Fruit fly (Drosophila melanogaster): ENCODE measurements around the gene CG33645.

Gene CG33645

DNA sequence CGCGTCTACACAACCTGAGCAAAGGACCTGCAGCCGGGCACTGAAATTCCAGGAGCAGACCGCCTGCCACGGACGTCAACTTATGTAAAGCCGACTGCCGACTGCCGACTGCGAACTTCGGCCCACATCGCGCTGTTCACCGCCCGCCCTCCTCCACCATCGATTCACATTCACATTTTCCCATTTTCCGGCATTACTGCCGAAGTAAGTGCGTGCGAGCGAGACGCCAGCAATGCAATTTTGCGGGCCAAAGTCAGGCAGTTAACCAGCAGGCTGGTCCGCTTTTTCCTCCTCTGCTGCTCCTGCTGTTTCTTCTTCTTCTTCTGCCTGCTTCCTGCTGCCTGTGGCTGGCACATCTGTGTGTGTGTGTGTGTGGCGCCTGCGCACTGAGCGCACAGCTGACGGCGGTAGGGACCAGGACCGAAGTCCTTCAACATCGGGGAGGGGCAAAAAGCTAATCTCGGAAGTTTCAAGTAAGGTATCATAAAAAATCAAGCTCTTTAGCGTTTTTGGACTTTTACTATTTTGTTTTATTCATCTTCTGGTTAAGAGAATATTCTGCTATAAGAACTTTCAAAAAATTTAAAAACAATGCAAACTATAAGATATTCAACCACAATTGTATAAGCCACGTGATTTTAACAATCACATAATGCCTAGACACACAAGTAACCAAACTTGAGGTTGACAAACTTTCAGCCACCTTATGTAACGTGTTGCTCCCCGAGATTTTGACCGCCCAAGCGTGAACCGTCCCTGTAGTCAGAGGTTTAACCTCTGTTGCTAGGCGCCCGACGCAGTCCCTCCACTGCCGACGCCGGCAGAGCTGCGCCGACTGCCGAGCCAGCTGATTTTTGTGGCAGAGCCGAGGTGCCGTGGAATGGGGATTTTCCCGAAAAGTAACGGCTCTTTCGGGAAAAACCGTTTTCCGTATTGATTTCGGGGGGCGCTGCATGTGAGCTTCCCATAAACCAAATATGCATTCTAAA lies 15.4 kb downstream of the CG33645 start (continued):
- TF ChIP-seq stwl (tag; optimal IDR thresholded peaks at IDR 0.05) = no peak
- no peak for TF ChIP-seq CG4730 (GFP tag; IDR thresholded peaks at IDR 0.05)
- TF ChIP-seq cwo (GFP tag; optimal IDR thresholded peaks at IDR 0.05) = peak; percentile 52
- TF ChIP-seq her (GFP tag; optimal IDR thresholded peaks at IDR 0.05) = no peak
- TF ChIP-seq Deaf1 (tag; optimal IDR thresholded peaks at IDR 0.05) = peak; percentile 96
- peak; percentile 58 for TF ChIP-seq nom (GFP tag; optimal IDR thresholded peaks at IDR 0.05)
- no peak for TF ChIP-seq fd3F (GFP tag; optimal IDR thresholded peaks at IDR 0.05)
- no peak for TF ChIP-seq cas (GFP tag; IDR thresholded peaks at IDR 0.05)
- TF ChIP-seq CG4282 (GFP tag; optimal IDR thresholded peaks at IDR 0.05) = no peak
- peak; percentile 24 for TF ChIP-seq Sox102F (GFP tag; optimal IDR thresholded peaks at IDR 0.05)
- peak; percentile 76 for TF ChIP-seq Meics (GFP tag; optimal IDR thresholded peaks at IDR 0.05)
- TF ChIP-seq CG6254 (GFP tag; optimal IDR thresholded peaks at IDR 0.05) = no peak
- TF ChIP-seq CG31365 (tag; optimal IDR thresholded peaks at IDR 0.05) = no peak
- peak; percentile 19 for TF ChIP-seq tx (GFP tag; optimal IDR thresholded peaks at IDR 0.05)
- TF ChIP-seq CG8765 (GFP tag; IDR thresholded peaks at IDR 0.05) = no peak
- no peak for TF ChIP-seq mirr (GFP tag; optimal IDR thresholded peaks at IDR 0.05)
- no peak for TF ChIP-seq Sry-β (GFP tag; optimal IDR thresholded peaks at IDR 0.05)
- no peak for TF ChIP-seq prd (optimal IDR thresholded peaks at IDR 0.05)
- no peak for TF ChIP-seq prd (GFP tag; IDR thresholded peaks at IDR 0.05)
- peak; percentile 82 for TF ChIP-seq crol (GFP tag; IDR thresholded peaks at IDR 0.05)
- TF ChIP-seq CG1602 (GFP tag; optimal IDR thresholded peaks at IDR 0.05) = peak; percentile 38
- peak; percentile 28 for TF ChIP-seq pnt (GFP tag; optimal IDR thresholded peaks at IDR 0.05)
- no peak for TF ChIP-seq HmgD (GFP tag; optimal IDR thresholded peaks at IDR 0.05)
- no peak for TF ChIP-seq CG6654 (GFP tag; optimal IDR thresholded peaks at IDR 0.05)
- TF ChIP-seq croc (GFP tag; conservative IDR thresholded peaks at IDR 0.05) = no peak
- TF ChIP-seq Xbp1 (GFP tag; optimal IDR thresholded peaks at IDR 0.05) = peak; percentile 50
- peak; percentile 10 for TF ChIP-seq Bteb2 (GFP tag; optimal IDR thresholded peaks at IDR 0.05)
- peak; percentile 21; the same call in 1 of the 3 replicates for TF ChIP-seq CG34422 (GFP tag; IDR thresholded peaks at IDR 0.05)
- peak; percentile 59 for TF ChIP-seq CG13894 (tag; optimal IDR thresholded peaks at IDR 0.05)
- TF ChIP-seq NC2α (GFP tag; optimal IDR thresholded peaks at IDR 0.05) = no peak
- no peak for TF ChIP-seq Atf6 (GFP tag; IDR thresholded peaks at IDR 0.05)
- TF ChIP-seq Nf-YB (GFP tag; optimal IDR thresholded peaks at IDR 0.05) = no peak
- TF ChIP-seq Aef1 (GFP tag; IDR thresholded peaks at IDR 0.05) = peak; percentile 7; the same call in 1 of the 3 replicates
- peak; percentile 72 for TF ChIP-seq CG4404 (GFP tag; IDR thresholded peaks at IDR 0.05)
- peak; percentile 38 for TF ChIP-seq NfI (GFP tag; optimal IDR thresholded peaks at IDR 0.05)
- no peak for TF ChIP-seq Jarid2 (GFP tag; optimal IDR thresholded peaks at IDR 0.05)
- TF ChIP-seq CG11723 (GFP tag; optimal IDR thresholded peaks at IDR 0.05) = no peak
- TF ChIP-seq fd64A (GFP tag; optimal IDR thresholded peaks at IDR 0.05) = no peak
- TF ChIP-seq Kr (GFP tag; optimal IDR thresholded peaks at IDR 0.05) = no peak
- 0 out of 3 replicates have a peak, but pooled peaks have one; percentile 52 for TF ChIP-seq so (GFP tag; IDR thresholded peaks at IDR 0.05)
- no peak for TF ChIP-seq CG9437 (GFP tag; optimal IDR thresholded peaks at IDR 0.05)
- TF ChIP-seq CG12659 (GFP tag; optimal IDR thresholded peaks at IDR 0.05) = peak; percentile 10
- peak; percentile 42 for TF ChIP-seq bab2 (GFP tag; optimal IDR thresholded peaks at IDR 0.05)
- peak; percentile 36 to 56 for TF ChIP-seq Hr51 (GFP tag; optimal IDR thresholded peaks at IDR 0.05)
- TF ChIP-seq Abd-B (GFP tag; optimal IDR thresholded peaks at IDR 0.05) = peak; percentile 38
- TF ChIP-seq Dbx (GFP tag; IDR thresholded peaks at IDR 0.05) = peak; percentile 66
- no peak for TF ChIP-seq eve (GFP tag; optimal IDR thresholded peaks at IDR 0.05)
- peak; percentile 76 for TF ChIP-seq CG7786 (GFP tag; optimal IDR thresholded peaks at IDR 0.05)
- TF ChIP-seq ci (GFP tag; IDR thresholded peaks at IDR 0.05) = no peak; the same call in 2 of the 3 replicates
